Worm (Caenorhabditis elegans): Measurements from ENCODE around the gene T05C1.3.

DNA sequence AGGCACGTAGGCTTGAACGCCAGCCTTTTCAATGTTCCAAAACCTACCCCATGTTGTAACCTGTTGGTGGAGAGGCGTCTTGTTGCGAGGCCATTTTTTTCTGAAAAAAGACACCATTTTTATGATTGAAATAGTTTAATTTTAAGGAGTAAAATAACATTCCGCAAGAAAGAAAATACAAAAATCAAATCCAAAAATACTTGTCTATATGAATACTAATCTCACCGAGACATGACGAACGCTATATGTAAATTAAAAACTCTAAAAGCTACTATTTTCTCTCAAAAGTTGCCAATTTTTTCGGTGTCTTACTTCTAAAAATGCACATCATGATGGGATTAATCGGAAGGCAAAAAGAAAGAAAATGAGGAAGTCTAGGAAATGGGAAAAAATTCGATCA lies 7.2 kb downstream of the T05C1.3 start, which contains the start of gene T05C1.2:
- no peak for TF ChIP-seq ceh-16 (tag; optimal IDR thresholded peaks at IDR 0.05)
- TF ChIP-seq unc-62 (GFP tag; optimal IDR thresholded peaks at IDR 0.05) = no peak
- no peak for TF ChIP-seq fos-1 (tag; optimal IDR thresholded peaks at IDR 0.05)
- TF ChIP-seq egl-27 (tag; optimal IDR thresholded peaks at IDR 0.05) = no peak
- no peak for TF ChIP-seq nhr-237 (tag; optimal IDR thresholded peaks at IDR 0.05)
- no peak for TF ChIP-seq alr-1 (tag; optimal IDR thresholded peaks at IDR 0.05)
- no peak for TF ChIP-seq nhr-12 (tag; optimal IDR thresholded peaks at IDR 0.05)
- TF ChIP-seq nhr-25 (tag; optimal IDR thresholded peaks at IDR 0.05) = no peak
- no peak for TF ChIP-seq R02D3.7 (tag; optimal IDR thresholded peaks at IDR 0.05)
- TF ChIP-seq nhr-11 (tag; optimal IDR thresholded peaks at IDR 0.05) = no peak
